Fruit fly (Drosophila melanogaster) whole organism, wandering third instar larva: ENCODE measurements around the gene CG15484.

Experiments
- CG32264 ChIP-seq: fragments of 200-800 bp; sonication (Bioruptor generic); optimal IDR thresholded peaks from 2 replicates; lab custom pipeline; 2016; ENCODE audit warnings: missing biosample characterization, missing genetic modification characterization
- lola ChIP-seq: fragments of >200 bp; optimal IDR thresholded peaks from 2 replicates; lab custom pipeline; 2017; ENCODE audit warnings: missing biosample characterization, missing genetic modification characterization
- woc ChIP-seq: sonication (Bioruptor generic); optimal IDR thresholded peaks from 2 replicates; lab custom pipeline; 2016; ENCODE audit warnings: missing biosample characterization, mild to moderate bottlenecking, missing genetic modification characterization

DNA sequence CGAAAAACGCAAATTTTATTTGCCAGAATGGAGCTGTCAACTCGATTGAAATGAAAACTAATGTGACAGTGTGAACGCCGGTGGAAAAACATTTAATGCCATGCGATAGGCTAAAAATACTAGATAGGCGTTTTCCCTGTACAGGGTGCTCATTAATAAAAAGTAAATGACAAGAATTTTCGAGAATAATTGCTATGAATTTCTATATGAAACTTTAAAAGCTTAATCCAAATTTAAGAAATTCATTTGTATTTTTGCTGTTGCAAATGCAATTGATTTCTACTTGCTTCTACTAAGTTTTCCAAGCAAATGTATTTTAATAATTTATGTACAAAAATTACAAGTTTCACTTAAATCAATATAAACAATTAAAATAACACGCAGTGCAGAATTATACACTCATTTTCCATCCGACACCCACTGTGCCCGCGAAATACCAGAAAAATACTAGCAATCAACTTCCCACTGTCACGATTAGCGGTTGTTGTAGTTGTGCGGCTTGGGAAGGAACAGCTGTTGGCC is 14.3 kb upstream of the CG15484 start, which contains the start of gene Pih1D1:
- TF ChIP-seq CG32264 (GFP tag; lab: Kevin White, UChicago) (peak; percentile 71), woc (GFP tag; lab: Kevin White, UChicago) (peak; percentile 87), lola (GFP tag; lab: Kevin White, UChicago) (no peak)
